Worm (Caenorhabditis elegans) whole organism, early embryonic: ENCODE data around the gene clec-144.

Experiments
- B0310.2 ChIP-seq: sonication (generic microtip); optimal IDR thresholded peaks from 2 replicates; lab custom pipeline; 2016; ENCODE audit warnings: mild to moderate bottlenecking, missing genetic modification characterization, missing compliant biosample characterization
- ceh-13 ChIP-seq: fragments of 200-800 bp; sonication (Bioruptor generic); optimal IDR thresholded peaks from 2 replicates; lab custom pipeline; 2018; ENCODE audit warnings: mild to moderate bottlenecking, missing genetic modification characterization, missing compliant biosample characterization
- flt-1 ChIP-seq: fragments of 200-800 bp; sonication (Bioruptor generic); IDR thresholded peaks from 2 replicates; pipeline ENCODE4 v1.3.6; 2022; ENCODE audit warnings: missing genetic modification characterization, missing compliant biosample characterization
- pes-1 ChIP-seq: fragments of 200-800 bp; sonication (Bioruptor generic); IDR thresholded peaks from 2 replicates; pipeline ENCODE4 v1.3.6; 2022; ENCODE audit warnings: missing genetic modification reagents, missing genetic modification characterization, missing compliant biosample characterization
- tbx-37 ChIP-seq: fragments of 200-800 bp; sonication (Bioruptor generic); conservative IDR thresholded peaks from 2 replicates; pipeline ENCODE4 v1.3.6; 2022; ENCODE audit warnings: missing genetic modification reagents, missing genetic modification characterization, missing compliant biosample characterization

- TF ChIP-seq tbx-37 (GFP tag; lab: Robert Waterston, UW): no peak
- no peak for TF ChIP-seq B0310.2 (tag; lab: Kevin White, UChicago)
- no peak for TF ChIP-seq ceh-13 (GFP tag; lab: Kevin White, UChicago)
- no peak for TF ChIP-seq pes-1 (GFP tag; lab: Robert Waterston, UW)
- TF ChIP-seq flt-1 (GFP tag; lab: Robert Waterston, UW): no peak
These were observed 11.1 kb upstream of the clec-144 start for ce11 chrII:11843441-11843840.
